Worm (Caenorhabditis elegans) whole organism, L4 larva: ENCODE results near the gene Y42G9A.2.

Experiments
- F10B5.3 ChIP-seq: sonication (generic microtip); optimal IDR thresholded peaks from 2 replicates; lab custom pipeline; 2016; ENCODE audit warnings: mild to moderate bottlenecking, missing genetic modification characterization, missing compliant biosample characterization
- R02D3.7 ChIP-seq: fragments of 150-350 bp; sonication (generic microtip); optimal IDR thresholded peaks from 3 replicates; lab custom pipeline; 2014; ENCODE audit warnings: missing biosample characterization, missing genetic modification characterization
- Y105C5A.15 ChIP-seq: fragments of 200-800 bp; sonication (Bioruptor generic); IDR thresholded peaks from 2 replicates; pipeline ENCODE4 v1.3.6; 2022; ENCODE audit warnings: missing genetic modification characterization, missing compliant biosample characterization
- Y75B8A.6 ChIP-seq: fragments of 200-800 bp; sonication (Bioruptor generic); IDR thresholded peaks from 2 replicates; pipeline ENCODE4 v1.3.6; 2022; ENCODE audit warnings: missing genetic modification reagents, missing genetic modification characterization, missing compliant biosample characterization
- aha-1 ChIP-seq: fragments of 150-350 bp; peaks from one replicate; lab custom pipeline; 2014; ENCODE audit warnings: missing biosample characterization, missing genetic modification characterization
- arid-1 ChIP-seq: fragments of 200-800 bp; sonication (Bioruptor generic); conservative IDR thresholded peaks from 2 replicates; pipeline ENCODE4 v1.3.6; 2022; ENCODE audit warnings: missing genetic modification reagents, missing genetic modification characterization, missing compliant biosample characterization
- attf-4 ChIP-seq: sonication (generic microtip); optimal IDR thresholded peaks from 3 replicates; lab custom pipeline; 2017; ENCODE audit warnings: missing biosample characterization, missing genetic modification characterization
- ceh-20 ChIP-seq: fragments of 200-800 bp; sonication (Bioruptor generic); IDR thresholded peaks from 2 replicates; pipeline ENCODE4 v1.3.6; 2022; ENCODE audit warnings: missing genetic modification reagents, missing genetic modification characterization, missing compliant biosample characterization
- ceh-28 ChIP-seq: fragments of 150-350 bp; optimal IDR thresholded peaks from 2 replicates; lab custom pipeline; 2014; ENCODE audit warnings: missing biosample characterization, missing genetic modification reagents, missing genetic modification characterization
- ceh-62 ChIP-seq: sonication (generic microtip); optimal IDR thresholded peaks from 2 replicates; lab custom pipeline; 2017; ENCODE audit warnings: missing biosample characterization, missing genetic modification characterization
- cey-2 ChIP-seq: sonication (generic microtip); optimal IDR thresholded peaks from 3 replicates; lab custom pipeline; 2017; ENCODE audit warnings: missing genetic modification characterization, mild to moderate bottlenecking, missing compliant biosample characterization, antibody characterized with exemption, borderline replicate concordance; ENCODE audit not compliant: insufficient read depth
- daf-8 ChIP-seq: fragments of 200-800 bp; sonication (Bioruptor generic); IDR thresholded peaks from 2 replicates; pipeline ENCODE4 v1.3.6; 2022; ENCODE audit warnings: missing genetic modification characterization, missing compliant biosample characterization
- dmd-6 ChIP-seq: fragments of 200-800 bp; sonication (Bioruptor generic); IDR thresholded peaks from 2 replicates; pipeline ENCODE4 v1.3.6; 2022; ENCODE audit warnings: missing genetic modification reagents, missing genetic modification characterization, missing compliant biosample characterization
- dmd-8 ChIP-seq: fragments of 200-800 bp; sonication (Bioruptor generic); IDR thresholded peaks from 2 replicates; pipeline ENCODE4 v1.3.6; 2022; ENCODE audit warnings: missing genetic modification characterization, missing compliant biosample characterization
- duxl-1 ChIP-seq: sonication (generic microtip); optimal IDR thresholded peaks from 2 replicates; lab custom pipeline; 2016; ENCODE audit warnings: mild to moderate bottlenecking, missing genetic modification characterization, moderate library complexity, missing compliant biosample characterization; ENCODE audit not compliant: poor library complexity
- dve-1 ChIP-seq: sonication (generic microtip); optimal IDR thresholded peaks from 2 replicates; lab custom pipeline; 2017; ENCODE audit warnings: antibody characterized with exemption, mild to moderate bottlenecking, missing genetic modification characterization, missing compliant biosample characterization; ENCODE audit not compliant: insufficient read depth
- fkh-10 ChIP-seq: fragments of 150-350 bp; optimal IDR thresholded peaks from 2 replicates; lab custom pipeline; 2014; ENCODE audit warnings: missing biosample characterization, missing genetic modification reagents, missing genetic modification characterization
- hlh-11 ChIP-seq: fragments of 200-800 bp; sonication (Bioruptor generic); optimal IDR thresholded peaks from 2 replicates; lab custom pipeline; 2018; ENCODE audit warnings: mild to moderate bottlenecking, missing genetic modification characterization, missing compliant biosample characterization
- hmg-1.1 ChIP-seq: fragments of 200-800 bp; sonication (Bioruptor generic); IDR thresholded peaks from 2 replicates; pipeline ENCODE4 v1.3.6; 2022; ENCODE audit warnings: missing genetic modification reagents, missing genetic modification characterization, missing compliant biosample characterization
- jun-1 ChIP-seq: fragments of 150-350 bp; optimal IDR thresholded peaks from 2 replicates; lab custom pipeline; 2014; ENCODE audit warnings: missing biosample characterization, missing genetic modification reagents, missing genetic modification characterization
- lim-7 ChIP-seq: fragments of 200-800 bp; sonication (Bioruptor generic); IDR thresholded peaks from 2 replicates; pipeline ENCODE4 v1.3.6; 2022; ENCODE audit warnings: missing genetic modification characterization, missing compliant biosample characterization
- lin-1 ChIP-seq: fragments of 200-800 bp; sonication (Bioruptor generic); IDR thresholded peaks from 2 replicates; pipeline ENCODE4 v1.3.6; 2022; ENCODE audit warnings: missing genetic modification reagents, missing genetic modification characterization, missing compliant biosample characterization
- lin-13 ChIP-seq: fragments of 150-350 bp; optimal IDR thresholded peaks from 2 replicates; lab custom pipeline; 2014; ENCODE audit warnings: missing biosample characterization, missing genetic modification reagents, missing genetic modification characterization
- lsy-2 ChIP-seq, 2 experiments: fragments of 150-350 bp in 1 of 2; sonication (generic microtip) in 1 of 2; optimal IDR thresholded peaks; 2 replicates each; lab custom pipeline; 2014 to 2017; ENCODE audit warnings: missing biosample characterization in 2 of 2, missing genetic modification characterization in 2 of 2
- mdt-29 ChIP-seq: fragments of 200-800 bp; sonication (Bioruptor generic); IDR thresholded peaks from 2 replicates; pipeline ENCODE4 v1.3.6; 2022; ENCODE audit warnings: missing genetic modification reagents, missing genetic modification characterization, missing compliant biosample characterization
- mes-2 ChIP-seq: sonication (generic microtip); optimal IDR thresholded peaks from 2 replicates; lab custom pipeline; 2016; ENCODE audit warnings: missing genotype, mild to moderate bottlenecking, missing genetic modification characterization, missing compliant biosample characterization; ENCODE audit not compliant: poor library complexity, severe bottlenecking
- nhr-10 ChIP-seq: fragments of 150-350 bp; optimal IDR thresholded peaks from 2 replicates; lab custom pipeline; 2014; ENCODE audit warnings: missing biosample characterization, missing genetic modification characterization
- nhr-111 ChIP-seq: fragments of 200-800 bp; sonication (Bioruptor generic); optimal IDR thresholded peaks from 2 replicates; lab custom pipeline; 2018; ENCODE audit warnings: mild to moderate bottlenecking, missing genetic modification characterization, missing compliant biosample characterization
- nhr-41 ChIP-seq: fragments of 200-800 bp; sonication (Bioruptor generic); IDR thresholded peaks from 2 replicates; pipeline ENCODE4 v1.3.6; 2022; ENCODE audit warnings: missing genetic modification reagents, missing genetic modification characterization, missing compliant biosample characterization
- nhr-76 ChIP-seq: fragments of 150-350 bp; optimal IDR thresholded peaks from 2 replicates; lab custom pipeline; 2014; ENCODE audit warnings: missing biosample characterization, missing genetic modification characterization
- pha-4 ChIP-seq, 2 experiments: fragments of 150-350 bp in 1 of 2; fragments of 200-800 bp in 1 of 2; sonication (Bioruptor generic) in 1 of 2; IDR thresholded peaks in 1 of 2; optimal IDR thresholded peaks in 1 of 2; 2 replicates each; pipeline versions ENCODE4 v1.3.6 to Lab custom; 2014 to 2022; ENCODE audit warnings: missing genetic modification characterization in 2 of 2, missing genetic modification reagents in 2 of 2, missing biosample characterization in 1 of 2, missing compliant biosample characterization in 1 of 2
- php-3 ChIP-seq: fragments of 200-800 bp; sonication (Bioruptor generic); IDR thresholded peaks from 2 replicates; pipeline ENCODE4 v1.3.6; 2022; ENCODE audit warnings: missing genetic modification reagents, missing genetic modification characterization, missing compliant biosample characterization
- saeg-2 ChIP-seq: fragments of 200-800 bp; sonication (Bioruptor generic); IDR thresholded peaks from 2 replicates; pipeline ENCODE4 v1.3.6; 2022; ENCODE audit warnings: missing genetic modification reagents, missing genetic modification characterization, missing compliant biosample characterization
- sdz-12 ChIP-seq: fragments of 200-800 bp; sonication (Bioruptor generic); optimal IDR thresholded peaks from 2 replicates; lab custom pipeline; 2018; ENCODE audit warnings: mild to moderate bottlenecking, missing genetic modification characterization, missing compliant biosample characterization
- snpc-4 ChIP-seq: fragments of 150-350 bp; optimal IDR thresholded peaks from 2 replicates; lab custom pipeline; 2014; ENCODE audit warnings: missing biosample characterization, missing genetic modification characterization
- spr-3 ChIP-seq: fragments of 200-800 bp; sonication (Bioruptor generic); optimal IDR thresholded peaks from 2 replicates; lab custom pipeline; 2018; ENCODE audit warnings: mild to moderate bottlenecking, missing genetic modification characterization, missing compliant biosample characterization
- tag-97 ChIP-seq: fragments of 200-800 bp; sonication (Bioruptor generic); IDR thresholded peaks from 2 replicates; pipeline ENCODE4 v1.3.6; 2022; ENCODE audit warnings: missing genetic modification characterization, missing compliant biosample characterization
- tra-1 ChIP-seq: fragments of 200-800 bp; sonication (Bioruptor generic); IDR thresholded peaks from 2 replicates; pipeline ENCODE4 v1.3.6; 2022; ENCODE audit warnings: missing genetic modification reagents, missing genetic modification characterization, missing compliant biosample characterization
- unc-62 ChIP-seq, 3 experiments: fragments of 150-350 bp in 1 of 3; sonication (generic microtip); optimal IDR thresholded peaks in 2 of 3; peaks in 1 of 3; 1 replicate in 1 of 3; 2 replicates in 2 of 3; lab custom pipeline; 2014 to 2017; ENCODE audit warnings: missing biosample characterization in 3 of 3, missing genetic modification characterization in 3 of 3, missing genetic modification reagents in 3 of 3, missing genotype in 1 of 3
- zag-1 ChIP-seq: fragments of 150-350 bp; optimal IDR thresholded peaks from 2 replicates; lab custom pipeline; 2014; ENCODE audit warnings: missing biosample characterization, missing genetic modification characterization
- zfp-3 ChIP-seq: fragments of 200-800 bp; sonication (Bioruptor generic); conservative IDR thresholded peaks from 2 replicates; pipeline ENCODE4 v1.3.6; 2022; ENCODE audit warnings: missing genetic modification reagents, missing genetic modification characterization, missing compliant biosample characterization

Y42G9A.2 gene

ce11 chrIII:6139932-6140612 lies 7.9 kb upstream of the Y42G9A.2 start (continued):
- TF ChIP-seq hmg-1.1 (peak; percentile 60; the same call in 1 of the 2 replicates), R02D3.7 (tag; lab: Kevin White, UChicago) (no peak), Y75B8A.6 (GFP tag; lab: Robert Waterston, UW) (no peak), F10B5.3 (tag; lab: Kevin White, UChicago) (no peak), hlh-11 (peak; percentile 8), tra-1 (GFP tag; lab: Robert Waterston, UW) (0 out of 2 replicates have a peak, but pooled peaks have one; percentile 13), lsy-2 (tag; optimal IDR thresholded peaks at IDR 0.05; lab: Kevin White, UChicago) (peak in 1 of 2 experiments; percentile 11), nhr-10 (no peak), duxl-1 (tag; lab: Kevin White, UChicago) (no peak), lin-1 (GFP tag; lab: Robert Waterston, UW) (no peak)

ce11 chrIII:6140818-6141217 lies 7.2 kb upstream of the Y42G9A.2 start:
- TF ChIP-seq unc-62 (GFP tag; optimal IDR thresholded peaks at IDR 0.05 in 1 of 2; lab: Kevin White, UChicago) (no peak), unc-62 (tag; optimal IDR thresholded peaks at IDR 0.05; lab: Kevin White, UChicago) (no peak), hlh-11 (no peak), sdz-12 (GFP tag; lab: Kevin White, UChicago) (no peak), lim-7 (GFP tag; lab: Robert Waterston, UW) (no peak)

- TF ChIP-seq unc-62 (GFP tag; optimal IDR thresholded peaks at IDR 0.05 in 1 of 2; lab: Kevin White, UChicago) (peak in 1 of 2 experiments; percentile 2), unc-62 (tag; optimal IDR thresholded peaks at IDR 0.05; lab: Kevin White, UChicago) (no peak), pha-4 (GFP tag; IDR thresholded peaks at IDR 0.05; lab: Robert Waterston, UW) (0 out of 2 replicates have a peak, but pooled peaks have one; percentile 10), pha-4 (tag; optimal IDR thresholded peaks at IDR 0.05; lab: Kevin White, UChicago) (no peak), aha-1 (peak; percentile 99), fkh-10 (GFP tag; lab: Kevin White, UChicago) (peak; percentile 48), mdt-29 (GFP tag; lab: Robert Waterston, UW) (no peak), nhr-41 (no peak), lsy-2 (tag; optimal IDR thresholded peaks at IDR 0.05; lab: Kevin White, UChicago) (peak in 1 of 2 experiments; percentile 33), ceh-20 (peak; percentile 37; the same call in 1 of the 2 replicates)
- TF ChIP-seq, all 104 proteins: peak for 6
Measured at ce11 chrIII:6141532-6141931, 6.5 kb upstream of the Y42G9A.2 start.

ce11 chrIII:6144390-6144962 lies 3.5 kb upstream of the Y42G9A.2 start:
- no peak for TF ChIP-seq snpc-4 (tag; lab: Kevin White, UChicago)
- TF ChIP-seq nhr-41, result no peak
- no peak for TF ChIP-seq ceh-28 (tag; lab: Kevin White, UChicago)
- TF ChIP-seq dmd-6 (GFP tag; lab: Robert Waterston, UW), result no peak; the same call in 1 of the 2 replicates
- TF ChIP-seq arid-1, result no peak
- TF ChIP-seq daf-8 (GFP tag; lab: Robert Waterston, UW), result no peak
- no peak for TF ChIP-seq nhr-10
- TF ChIP-seq spr-3 (GFP tag; lab: Kevin White, UChicago), result no peak
- no peak for TF ChIP-seq lin-13
- TF ChIP-seq nhr-76 (tag; lab: Kevin White, UChicago), result no peak
- no peak for TF ChIP-seq Y105C5A.15 (GFP tag; lab: Robert Waterston, UW)
- no peak for TF ChIP-seq ceh-62 (tag; lab: Kevin White, UChicago)
- TF ChIP-seq saeg-2 (GFP tag; lab: Robert Waterston, UW), result no peak
- TF ChIP-seq zag-1, result no peak
- no peak for TF ChIP-seq php-3 (GFP tag; lab: Robert Waterston, UW)
- no peak for TF ChIP-seq dmd-8
- no peak for TF ChIP-seq mes-2 (tag; lab: Kevin White, UChicago)
- no peak for TF ChIP-seq jun-1 (tag; lab: Kevin White, UChicago)
- no peak for TF ChIP-seq R02D3.7 (tag; lab: Kevin White, UChicago)
- TF ChIP-seq hlh-11, result peak; percentile 22
- TF ChIP-seq zfp-3 (GFP tag; lab: Robert Waterston, UW), result no peak
- no peak for TF ChIP-seq tag-97 (GFP tag; lab: Robert Waterston, UW)
- TF ChIP-seq dve-1, result no peak
- no peak for TF ChIP-seq nhr-111 (GFP tag; lab: Kevin White, UChicago)
- TF ChIP-seq attf-4, result no peak
- peak; percentile 60 for TF ChIP-seq cey-2 (tag; lab: Kevin White, UChicago)
